Fruit fly (Drosophila melanogaster) whole organism, embryonic: ENCODE results near the gene CG33107.
A peak's percentile ranks its signal among the peaks of the same experiment; 100 is the strongest.

Experiments
- Awh ChIP-seq: fragments of 200-800 bp; sonication (Bioruptor generic); IDR thresholded peaks from 2 replicates; pipeline ENCODE4, ENCODE4 v1.3.6; 2022; ENCODE audit warnings: missing biosample characterization, missing genetic modification characterization
- Bteb2 ChIP-seq: fragments of 200-800 bp; sonication (Bioruptor generic); optimal IDR thresholded peaks from 2 replicates; lab custom pipeline; 2016; ENCODE audit warnings: missing biosample characterization, missing genetic modification characterization
- CG10274 ChIP-seq: fragments of 200-800 bp; sonication (Bioruptor generic); optimal IDR thresholded peaks from 3 replicates; lab custom pipeline; 2017; ENCODE audit warnings: missing biosample characterization, mild to moderate bottlenecking, missing genetic modification characterization
- CG12744 ChIP-seq: fragments of 200-800 bp; sonication (Bioruptor generic); optimal IDR thresholded peaks from 2 replicates; lab custom pipeline; 2016; ENCODE audit warnings: missing biosample characterization, missing genetic modification characterization
- CG14441 ChIP-seq: fragments of 200-800 bp; sonication (Bioruptor generic); IDR thresholded peaks from 2 replicates; pipeline ENCODE4 v1.3.6; 2022; ENCODE audit warnings: missing biosample characterization, missing genetic modification characterization
- CG14860 ChIP-seq: fragments of 200-800 bp; sonication (Bioruptor generic); IDR thresholded peaks from 3 replicates; pipeline ENCODE4 v1.3.6; 2022; ENCODE audit warnings: missing biosample characterization, missing genetic modification characterization; ENCODE audit not compliant: partially characterized antibody
- CG15011 ChIP-seq: fragments of 200-800 bp; sonication (Bioruptor generic); optimal IDR thresholded peaks from 3 replicates; lab custom pipeline; 2018; ENCODE audit warnings: missing biosample characterization, mild to moderate bottlenecking, missing genetic modification characterization
- CG15269 ChIP-seq: fragments of 200-800 bp; sonication (Bioruptor generic); optimal IDR thresholded peaks from 2 replicates; lab custom pipeline; 2018; ENCODE audit warnings: missing biosample characterization, mild to moderate bottlenecking, missing genetic modification characterization, moderate library complexity
- CG1602 ChIP-seq: fragments of 200-800 bp; sonication (Bioruptor generic); optimal IDR thresholded peaks from 3 replicates; lab custom pipeline; 2016; ENCODE audit warnings: missing biosample characterization, missing genetic modification characterization
- CG18011 ChIP-seq: fragments of 200-800 bp; sonication (Bioruptor generic); optimal IDR thresholded peaks from 2 replicates; lab custom pipeline; 2017; ENCODE audit warnings: missing biosample characterization, missing genetic modification characterization, mild to moderate bottlenecking, moderate library complexity, missing genotype
- CG2202 ChIP-seq: fragments of 200-800 bp; sonication (Bioruptor generic); optimal IDR thresholded peaks from 2 replicates; lab custom pipeline; 2018; ENCODE audit warnings: missing biosample characterization, mild to moderate bottlenecking, missing genetic modification characterization
- CG4730 ChIP-seq: fragments of 200-800 bp; sonication (Bioruptor generic); IDR thresholded peaks from 2 replicates; pipeline ENCODE4 v1.3.6; 2022; ENCODE audit warnings: missing biosample characterization, missing genetic modification characterization
- CG6765 ChIP-seq: fragments of 200-800 bp; sonication (Bioruptor generic); optimal IDR thresholded peaks from 3 replicates; lab custom pipeline; 2017; ENCODE audit warnings: missing biosample characterization, mild to moderate bottlenecking, missing genetic modification characterization
- CG7372 ChIP-seq: fragments of 200-800 bp; sonication (Bioruptor generic); IDR thresholded peaks from 2 replicates; pipeline ENCODE4 v1.3.6; 2022; ENCODE audit warnings: missing biosample characterization, missing genetic modification characterization
- CG7963 ChIP-seq: fragments of 200-800 bp; sonication (Bioruptor generic); IDR thresholded peaks from 3 replicates; pipeline ENCODE4 v1.3.6; 2022; ENCODE audit warnings: missing biosample characterization, missing genetic modification characterization; ENCODE audit not compliant: partially characterized antibody
- CG8765 ChIP-seq: fragments of 200-800 bp; sonication (Bioruptor generic); IDR thresholded peaks from 2 replicates; pipeline ENCODE4 v1.3.6; 2022; ENCODE audit warnings: missing biosample characterization, missing genetic modification characterization
- CG9817 ChIP-seq: fragments of 200-800 bp; sonication (Bioruptor generic); optimal IDR thresholded peaks from 2 replicates; lab custom pipeline; 2018; ENCODE audit warnings: missing biosample characterization, mild to moderate bottlenecking, missing genetic modification characterization, moderate library complexity
- CTCF ChIP-seq: fragments of 200-800 bp; sonication (Bioruptor generic); optimal IDR thresholded peaks from 2 replicates; lab custom pipeline; 2017; ENCODE audit warnings: missing biosample characterization, mild to moderate bottlenecking, missing genetic modification characterization, moderate library complexity
- Camta ChIP-seq: fragments of 200-800 bp; sonication (Bioruptor generic); optimal IDR thresholded peaks from 2 replicates; lab custom pipeline; 2016; ENCODE audit warnings: missing biosample characterization, missing genetic modification characterization
- CoRest ChIP-seq: fragments of 200-800 bp; sonication (Bioruptor generic); optimal IDR thresholded peaks from 3 replicates; lab custom pipeline; 2018; ENCODE audit warnings: missing biosample characterization, mild to moderate bottlenecking, missing genetic modification characterization, moderate library complexity
- CrebB ChIP-seq: fragments of 200-800 bp; sonication (Bioruptor generic); optimal IDR thresholded peaks from 3 replicates; lab custom pipeline; 2018; ENCODE audit warnings: missing biosample characterization, mild to moderate bottlenecking, missing genetic modification characterization
- Fer2 ChIP-seq: fragments of 200-800 bp; sonication (Bioruptor generic); optimal IDR thresholded peaks from 2 replicates; lab custom pipeline; 2018; ENCODE audit warnings: missing biosample characterization, mild to moderate bottlenecking, missing genetic modification characterization, moderate library complexity
- H15 ChIP-seq: fragments of 200-800 bp; sonication (Bioruptor generic); IDR thresholded peaks from 3 replicates; pipeline ENCODE4 v1.3.6; 2022; ENCODE audit warnings: missing biosample characterization, missing genetic modification characterization
- Jarid2 ChIP-seq: fragments of 200-800 bp; sonication (Bioruptor generic); optimal IDR thresholded peaks from 3 replicates; lab custom pipeline; 2017; ENCODE audit warnings: mild to moderate bottlenecking, missing biosample characterization, missing genetic modification reagents, missing genetic modification characterization
- Nf-YB ChIP-seq: fragments of 200-800 bp; sonication (Bioruptor generic); optimal IDR thresholded peaks from 3 replicates; lab custom pipeline; 2019; ENCODE audit warnings: missing biosample characterization, mild to moderate bottlenecking, missing genetic modification characterization, moderate library complexity
- Poxn ChIP-seq: fragments of 200-800 bp; sonication (Bioruptor generic); IDR thresholded peaks from 2 replicates; pipeline ENCODE4 v1.3.6; 2022; ENCODE audit warnings: missing biosample characterization, missing genetic modification characterization
- Ravus ChIP-seq: fragments of 200-800 bp; sonication (Bioruptor generic); IDR thresholded peaks from 2 replicates; pipeline ENCODE4 v1.3.6; 2022; ENCODE audit warnings: missing biosample characterization, missing genetic modification characterization
- Side ChIP-seq: fragments of 200-800 bp; sonication (Bioruptor generic); optimal IDR thresholded peaks from 2 replicates; lab custom pipeline; 2016; ENCODE audit warnings: missing biosample characterization, missing genetic modification characterization
- Sry-β ChIP-seq: fragments of 200-800 bp; sonication (Bioruptor generic); optimal IDR thresholded peaks from 2 replicates; lab custom pipeline; 2018; ENCODE audit warnings: missing biosample characterization, mild to moderate bottlenecking, missing genetic modification characterization, moderate library complexity
- TFAM ChIP-seq: fragments of 200-800 bp; sonication (Bioruptor generic); optimal IDR thresholded peaks from 2 replicates; lab custom pipeline; 2017; ENCODE audit warnings: missing biosample characterization, missing genetic modification characterization, inconsistent platforms
- chm ChIP-seq: fragments of 200-800 bp; sonication (Bioruptor generic); IDR thresholded peaks from 2 replicates; pipeline ENCODE4 v1.3.6; 2022; ENCODE audit warnings: missing biosample characterization, missing genetic modification characterization
- crc ChIP-seq: fragments of 200-800 bp; sonication (Bioruptor generic); optimal IDR thresholded peaks from 2 replicates; lab custom pipeline; 2016; ENCODE audit warnings: missing biosample characterization, missing genetic modification characterization
- dimm ChIP-seq: fragments of 200-800 bp; sonication (Bioruptor generic); IDR thresholded peaks from 2 replicates; pipeline ENCODE4 v1.3.6; 2022; ENCODE audit warnings: missing biosample characterization, missing genetic modification characterization
- grau ChIP-seq: fragments of 200-800 bp; optimal IDR thresholded peaks from 3 replicates; lab custom pipeline; 2019; ENCODE audit warnings: missing biosample characterization, mild to moderate bottlenecking, missing genetic modification characterization, moderate library complexity
- grn ChIP-seq: fragments of 200-800 bp; sonication (Bioruptor generic); optimal IDR thresholded peaks from 3 replicates; lab custom pipeline; 2017; ENCODE audit warnings: missing biosample characterization, missing genetic modification characterization
- ken ChIP-seq: fragments of 200-800 bp; sonication (Bioruptor generic); IDR thresholded peaks from 3 replicates; pipeline ENCODE4 v1.3.6; 2022; ENCODE audit warnings: missing biosample characterization, missing genetic modification characterization
- klu ChIP-seq: fragments of 200-800 bp; sonication (Bioruptor generic); IDR thresholded peaks from 2 replicates; pipeline ENCODE4 v1.3.6; 2022; ENCODE audit warnings: missing biosample characterization, missing genetic modification characterization
- kni ChIP-seq: fragments of 200-800 bp; sonication (Bioruptor generic); optimal IDR thresholded peaks from 3 replicates; lab custom pipeline; 2017; ENCODE audit warnings: mild to moderate bottlenecking, missing biosample characterization, missing genetic modification reagents, missing genetic modification characterization
- lbe ChIP-seq: fragments of 200-800 bp; sonication (Bioruptor generic); optimal IDR thresholded peaks from 2 replicates; lab custom pipeline; 2016; ENCODE audit warnings: missing biosample characterization, mild to moderate bottlenecking, missing genetic modification characterization
- nerfin-1 ChIP-seq: fragments of 200-800 bp; sonication (Bioruptor generic); optimal IDR thresholded peaks from 3 replicates; lab custom pipeline; 2019; ENCODE audit warnings: missing biosample characterization, mild to moderate bottlenecking, missing genetic modification characterization, moderate library complexity
- salm ChIP-seq: fragments of 200-800 bp; sonication (Bioruptor generic); optimal IDR thresholded peaks from 2 replicates; lab custom pipeline; 2018; ENCODE audit warnings: missing biosample characterization, mild to moderate bottlenecking, missing genetic modification characterization
- sisA ChIP-seq: fragments of 200-800 bp; sonication (Bioruptor generic); IDR thresholded peaks from 2 replicates; pipeline ENCODE4 v1.3.6; 2022; ENCODE audit warnings: missing biosample characterization, missing genetic modification characterization
- slbo ChIP-seq: fragments of 200-800 bp; sonication (Bioruptor generic); IDR thresholded peaks from 2 replicates; pipeline ENCODE4 v1.3.6; 2022; ENCODE audit warnings: missing biosample characterization, missing genetic modification characterization
- slp2 ChIP-seq: fragments of 200-800 bp; sonication (Bioruptor generic); optimal IDR thresholded peaks from 2 replicates; lab custom pipeline; 2016; ENCODE audit warnings: missing biosample characterization, missing genetic modification characterization
- tll ChIP-seq, 2 experiments: fragments of 200-800 bp in 1 of 2; fragments of >200 bp in 1 of 2; sonication (Bioruptor generic) in 1 of 2; optimal IDR thresholded peaks; 2 replicates each; lab custom pipeline; 2017 to 2019; ENCODE audit warnings: missing biosample characterization in 2 of 2, missing genetic modification characterization in 2 of 2, mild to moderate bottlenecking in 1 of 2, moderate library complexity in 1 of 2
- trh ChIP-seq: fragments of 200-800 bp; sonication (Bioruptor generic); optimal IDR thresholded peaks from 2 replicates; lab custom pipeline; 2016; ENCODE audit warnings: missing biosample characterization, missing genetic modification characterization
- twi ChIP-seq: fragments of 200-800 bp; optimal IDR thresholded peaks from 2 replicates; lab custom pipeline; 2019; ENCODE audit warnings: missing biosample characterization, mild to moderate bottlenecking, missing genetic modification characterization, moderate library complexity
- wdn ChIP-seq: fragments of 200-800 bp; sonication (Bioruptor generic); IDR thresholded peaks from 2 replicates; pipeline ENCODE4 v1.3.6; 2022; ENCODE audit warnings: missing biosample characterization, missing genetic modification characterization
- wek ChIP-seq: fragments of 200-800 bp; sonication (Bioruptor generic); optimal IDR thresholded peaks from 3 replicates; lab custom pipeline; 2018; ENCODE audit warnings: missing biosample characterization, mild to moderate bottlenecking, missing genetic modification characterization, moderate library complexity
- z ChIP-seq: fragments of 200-800 bp; sonication (Bioruptor generic); IDR thresholded peaks from 3 replicates; pipeline ENCODE4 v1.3.6; 2022; ENCODE audit warnings: missing biosample characterization, missing genetic modification characterization
- zfh1 ChIP-seq: fragments of 200-800 bp; sonication (Bioruptor generic); IDR thresholded peaks from 3 replicates; pipeline ENCODE4 v1.3.6; 2022; ENCODE audit warnings: missing biosample characterization, missing genetic modification characterization

Gene CG33107

DNA sequence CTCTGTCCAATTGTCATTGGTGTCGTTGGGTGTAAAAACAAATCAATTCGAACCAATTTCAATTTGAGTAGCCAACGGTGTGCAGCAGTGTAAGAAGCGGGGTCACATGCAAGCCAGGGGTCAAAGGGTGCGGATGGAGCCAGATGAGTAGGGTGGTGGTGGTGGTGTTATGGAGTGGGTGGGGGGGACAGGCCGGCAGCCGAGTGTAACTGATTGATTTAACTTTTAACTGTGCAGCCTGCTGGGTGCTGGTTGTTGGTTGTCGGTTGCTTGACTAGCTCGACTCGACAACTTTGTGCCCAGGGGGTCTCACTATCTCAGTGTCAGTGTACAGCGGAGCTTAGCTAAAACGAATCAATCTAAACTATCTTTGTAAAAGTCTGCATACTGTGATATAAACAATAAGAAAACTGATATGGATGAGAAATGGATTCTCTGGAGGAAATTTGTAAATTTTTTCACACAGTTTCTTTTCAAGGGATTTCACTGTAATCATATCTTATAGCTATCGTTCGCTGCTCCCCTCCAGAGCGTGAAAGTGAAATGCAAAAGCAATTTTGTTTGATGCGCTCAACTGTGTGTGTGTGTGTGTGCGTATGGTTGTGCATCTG, 12.9 kb upstream of the CG33107 start (continued):
- TF ChIP-seq CG2202 (tag; lab: Kevin White, UChicago) (peak; percentile 55), slp2 (GFP tag; lab: Kevin White, UChicago) (peak; percentile 63), Jarid2 (GFP tag; lab: Kevin White, UChicago) (no peak), CG15011 (GFP tag; lab: Kevin White, UChicago) (no peak), CG6765 (GFP tag; lab: Kevin White, UChicago) (no peak), CG7372 (GFP tag; lab: Robert Waterston, UW) (0 out of 2 replicates have a peak, but pooled peaks have one; percentile 37), TFAM (GFP tag; lab: Kevin White, UChicago) (no peak), salm (tag; lab: Kevin White, UChicago) (peak; percentile 69), CG8765 (no peak), Fer2 (no peak), Sry-β (peak; percentile 3), sisA (GFP tag; lab: Robert Waterston, UW) (peak; percentile 91), twi (tag; lab: Kevin White, UChicago) (no peak), klu (peak; percentile 47; the same call in 1 of the 2 replicates), zfh1 (peak; percentile 86), trh (GFP tag; lab: Kevin White, UChicago) (no peak), Nf-YB (GFP tag; lab: Kevin White, UChicago) (no peak), CG14441 (GFP tag; lab: Robert Waterston, UW) (peak; percentile 66), wdn (GFP tag; lab: Robert Waterston, UW) (no peak), crc (GFP tag; lab: Kevin White, UChicago) (peak; percentile 61), CG7963 (GFP tag; lab: Robert Waterston, UW) (no peak), CG15269 (tag; lab: Kevin White, UChicago) (no peak), CTCF (GFP tag; lab: Kevin White, UChicago) (no peak), ken (GFP tag; lab: Robert Waterston, UW) (peak; percentile 89), grau (tag; lab: Kevin White, UChicago) (peak; percentile 94), Ravus (GFP tag; lab: Robert Waterston, UW) (0 out of 2 replicates have a peak, but pooled peaks have one; percentile 14), wek (peak; percentile 33), chm (GFP tag; lab: Robert Waterston, UW) (peak; percentile 64), slbo (GFP tag; lab: Robert Waterston, UW) (peak; percentile 71), CoRest (no peak), kni (no peak), lbe (GFP tag; lab: Kevin White, UChicago) (no peak), grn (GFP tag; lab: Kevin White, UChicago) (no peak), CG1602 (GFP tag; lab: Kevin White, UChicago) (peak; percentile 56), Side (peak; percentile 65), CG9817 (tag; lab: Kevin White, UChicago) (peak; percentile 74), Awh (GFP tag; lab: Robert Waterston, UW) (peak; percentile 86), dimm (GFP tag; lab: Robert Waterston, UW) (peak; percentile 60; the same call in 1 of the 2 replicates), CG10274 (GFP tag; lab: Kevin White, UChicago) (no peak), nerfin-1 (no peak), CG14860 (GFP tag; lab: Robert Waterston, UW) (no peak), CG18011 (GFP tag; lab: Kevin White, UChicago) (no peak), CG12744 (GFP tag; lab: Kevin White, UChicago) (no peak), H15 (GFP tag; lab: Robert Waterston, UW) (peak; percentile 78; the same call in 2 of the 3 replicates), Poxn (GFP tag; lab: Robert Waterston, UW) (no peak), Camta (peak; percentile 67), CG4730 (peak; percentile 59), tll (GFP tag; optimal IDR thresholded peaks at IDR 0.05; lab: Kevin White, UChicago) (no peak), z (GFP tag; lab: Robert Waterston, UW) (no peak), Bteb2 (no peak), CrebB (tag; lab: Kevin White, UChicago) (peak; percentile 11)
